Worm (Caenorhabditis elegans) whole organism, late embryonic: ENCODE data around the gene R10E4.3.

Source experiments
- K02D7.2 ChIP-seq: sonication (generic microtip); optimal IDR thresholded peaks from 2 replicates; lab custom pipeline; 2017; ENCODE audit warnings: mild to moderate bottlenecking, missing genetic modification characterization, missing compliant biosample characterization
- K09A11.1 ChIP-seq: sonication (generic microtip); optimal IDR thresholded peaks from 2 replicates; lab custom pipeline; 2017; ENCODE audit warnings: antibody characterized with exemption, mild to moderate bottlenecking, missing genetic modification characterization, missing compliant biosample characterization; ENCODE audit not compliant: insufficient read depth
- T23F11.4 ChIP-seq: fragments of 200-800 bp; sonication (Bioruptor generic); optimal IDR thresholded peaks from 2 replicates; lab custom pipeline; 2018; ENCODE audit warnings: mild to moderate bottlenecking, missing genetic modification characterization, missing compliant biosample characterization
- ahr-1 ChIP-seq: sonication (generic microtip); optimal IDR thresholded peaks from 2 replicates; lab custom pipeline; 2016; ENCODE audit warnings: missing genetic modification characterization, missing compliant biosample characterization
- ceh-14 ChIP-seq: sonication (generic microtip); optimal IDR thresholded peaks from 2 replicates; lab custom pipeline; 2016; ENCODE audit warnings: missing genotype, missing genetic modification characterization, missing compliant biosample characterization
- ceh-18 ChIP-seq: sonication (generic microtip); optimal IDR thresholded peaks from 2 replicates; lab custom pipeline; 2016; ENCODE audit warnings: missing genetic modification characterization, missing compliant biosample characterization
- ceh-2 ChIP-seq: sonication (generic microtip); optimal IDR thresholded peaks from 2 replicates; lab custom pipeline; 2016; ENCODE audit warnings: missing genotype, missing genetic modification characterization, missing compliant biosample characterization
- ceh-22 ChIP-seq: sonication (generic microtip); optimal IDR thresholded peaks from 2 replicates; lab custom pipeline; 2017; ENCODE audit warnings: missing biosample characterization, missing genetic modification characterization
- ceh-30 ChIP-seq: fragments of 150-350 bp; optimal IDR thresholded peaks from 2 replicates; lab custom pipeline; 2014; ENCODE audit warnings: missing biosample characterization, missing genetic modification characterization
- ceh-31 ChIP-seq: sonication (generic microtip); optimal IDR thresholded peaks from 2 replicates; lab custom pipeline; 2016; ENCODE audit warnings: missing genetic modification characterization, missing compliant biosample characterization
- ceh-34 ChIP-seq: sonication (generic microtip); optimal IDR thresholded peaks from 2 replicates; lab custom pipeline; 2016; ENCODE audit warnings: mild to moderate bottlenecking, missing genetic modification characterization, missing compliant biosample characterization
- ceh-6 ChIP-seq: fragments of 200-800 bp; sonication (Bioruptor generic); optimal IDR thresholded peaks from 2 replicates; lab custom pipeline; 2018; ENCODE audit warnings: mild to moderate bottlenecking, missing genetic modification characterization, missing compliant biosample characterization
- ceh-9 ChIP-seq: sonication (generic microtip); optimal IDR thresholded peaks from 2 replicates; lab custom pipeline; 2016; ENCODE audit warnings: mild to moderate bottlenecking, missing genetic modification characterization, inconsistent platforms, missing compliant biosample characterization
- che-1 ChIP-seq: sonication (generic microtip); optimal IDR thresholded peaks from 2 replicates; lab custom pipeline; 2016; ENCODE audit warnings: mild to moderate bottlenecking, missing genetic modification characterization, missing compliant biosample characterization
- elt-2 ChIP-seq: sonication (generic microtip); optimal IDR thresholded peaks from 2 replicates; lab custom pipeline; 2016; ENCODE audit warnings: missing genetic modification reagents, missing genetic modification characterization, missing compliant biosample characterization
- elt-4 ChIP-seq: sonication (generic microtip); optimal IDR thresholded peaks from 2 replicates; lab custom pipeline; 2016; ENCODE audit warnings: missing genetic modification characterization, missing compliant biosample characterization
- ets-4 ChIP-seq: sonication (generic microtip); optimal IDR thresholded peaks from 2 replicates; lab custom pipeline; 2016; ENCODE audit warnings: missing genetic modification characterization, missing compliant biosample characterization
- eyg-1 ChIP-seq: sonication (generic microtip); optimal IDR thresholded peaks from 2 replicates; lab custom pipeline; 2016; ENCODE audit warnings: missing genotype, missing genetic modification characterization, missing compliant biosample characterization
- fkh-10 ChIP-seq: fragments of 150-350 bp; optimal IDR thresholded peaks from 2 replicates; lab custom pipeline; 2014; ENCODE audit warnings: missing biosample characterization, missing genetic modification reagents, missing genetic modification characterization
- fkh-6 ChIP-seq: sonication (generic microtip); optimal IDR thresholded peaks from 2 replicates; lab custom pipeline; 2016; ENCODE audit warnings: missing genetic modification characterization, missing compliant biosample characterization
- gmeb-2 ChIP-seq: sonication (generic microtip); optimal IDR thresholded peaks from 2 replicates; lab custom pipeline; 2016; ENCODE audit warnings: missing genetic modification characterization, inconsistent platforms, missing compliant biosample characterization
- hlh-15 ChIP-seq: sonication (generic microtip); optimal IDR thresholded peaks from 2 replicates; lab custom pipeline; 2016; ENCODE audit warnings: missing genetic modification characterization, missing compliant biosample characterization
- hlh-30 ChIP-seq: sonication (generic microtip); optimal IDR thresholded peaks from 2 replicates; lab custom pipeline; 2017; ENCODE audit warnings: antibody characterized with exemption, missing genetic modification characterization, missing compliant biosample characterization; ENCODE audit not compliant: insufficient read depth
- hlh-6 ChIP-seq: sonication (generic microtip); optimal IDR thresholded peaks from 2 replicates; lab custom pipeline; 2016; ENCODE audit warnings: missing genotype, missing genetic modification characterization, missing compliant biosample characterization
- hlh-8 ChIP-seq: sonication (generic microtip); optimal IDR thresholded peaks from 2 replicates; lab custom pipeline; 2016; ENCODE audit warnings: missing genotype, missing genetic modification characterization, missing compliant biosample characterization
- lin-11 ChIP-seq: fragments of 200-800 bp; sonication (Bioruptor generic); optimal IDR thresholded peaks from 2 replicates; lab custom pipeline; 2018; ENCODE audit warnings: mild to moderate bottlenecking, missing genetic modification characterization, missing compliant biosample characterization
- mec-3 ChIP-seq: sonication (generic microtip); optimal IDR thresholded peaks from 2 replicates; lab custom pipeline; 2016; ENCODE audit warnings: borderline replicate concordance, missing genetic modification characterization, missing compliant biosample characterization
- nfya-1 ChIP-seq: sonication (generic microtip); optimal IDR thresholded peaks from 2 replicates; lab custom pipeline; 2017; ENCODE audit warnings: missing genetic modification characterization, mild to moderate bottlenecking, missing compliant biosample characterization, antibody characterized with exemption, moderate library complexity
- nhr-11 ChIP-seq: fragments of 150-350 bp; optimal IDR thresholded peaks from 2 replicates; lab custom pipeline; 2014; ENCODE audit warnings: missing biosample characterization, missing genetic modification characterization
- npax-4 ChIP-seq: sonication (generic microtip); optimal IDR thresholded peaks from 2 replicates; lab custom pipeline; 2016; ENCODE audit warnings: missing genetic modification characterization, missing compliant biosample characterization
- pax-1 ChIP-seq: fragments of 150-350 bp; optimal IDR thresholded peaks from 2 replicates; lab custom pipeline; 2014; ENCODE audit warnings: missing biosample characterization, missing genetic modification characterization
- pha-2 ChIP-seq: sonication (generic microtip); optimal IDR thresholded peaks from 2 replicates; lab custom pipeline; 2017; ENCODE audit warnings: mild to moderate bottlenecking, missing genetic modification characterization, missing compliant biosample characterization
- pqm-1 ChIP-seq: sonication (generic microtip); optimal IDR thresholded peaks from 2 replicates; lab custom pipeline; 2016; ENCODE audit warnings: missing genetic modification characterization, missing compliant biosample characterization
- pros-1 ChIP-seq: fragments of 150-350 bp; optimal IDR thresholded peaks from 2 replicates; lab custom pipeline; 2014; ENCODE audit warnings: missing biosample characterization, missing genetic modification reagents, missing genetic modification characterization
- ref-2 ChIP-seq: sonication (generic microtip); optimal IDR thresholded peaks from 2 replicates; lab custom pipeline; 2016; ENCODE audit warnings: missing genetic modification characterization, missing compliant biosample characterization
- rnt-1 ChIP-seq: sonication (generic microtip); optimal IDR thresholded peaks from 2 replicates; lab custom pipeline; 2016; ENCODE audit warnings: missing genetic modification characterization, missing compliant biosample characterization
- sdc-2 ChIP-seq: sonication (generic microtip); optimal IDR thresholded peaks from 2 replicates; lab custom pipeline; 2016; ENCODE audit warnings: missing genotype, missing genetic modification characterization, missing compliant biosample characterization
- sox-2 ChIP-seq: fragments of 200-800 bp; sonication (Bioruptor generic); IDR thresholded peaks from 2 replicates; pipeline ENCODE4 v1.3.6; 2022; ENCODE audit warnings: missing genetic modification reagents, missing genetic modification characterization, missing compliant biosample characterization
- sox-4 ChIP-seq: sonication (generic microtip); optimal IDR thresholded peaks from 2 replicates; lab custom pipeline; 2017; ENCODE audit warnings: mild to moderate bottlenecking, missing genetic modification characterization, inconsistent platforms, missing compliant biosample characterization
- syd-9 ChIP-seq: sonication (generic microtip); optimal IDR thresholded peaks from 2 replicates; lab custom pipeline; 2016; ENCODE audit warnings: mild to moderate bottlenecking, missing genetic modification characterization, moderate library complexity, missing compliant biosample characterization
- tbx-2 ChIP-seq: sonication (generic microtip); optimal IDR thresholded peaks from 2 replicates; lab custom pipeline; 2016; ENCODE audit warnings: missing genetic modification characterization, missing compliant biosample characterization
- tbx-7 ChIP-seq: sonication (generic microtip); optimal IDR thresholded peaks from 2 replicates; lab custom pipeline; 2016; ENCODE audit warnings: missing genotype, missing genetic modification characterization, missing compliant biosample characterization
- ttx-3 ChIP-seq: sonication (generic microtip); optimal IDR thresholded peaks from 2 replicates; lab custom pipeline; 2016; ENCODE audit warnings: missing genetic modification reagents, missing genetic modification characterization, missing compliant biosample characterization
- unc-42 ChIP-seq: sonication (generic microtip); optimal IDR thresholded peaks from 2 replicates; lab custom pipeline; 2016; ENCODE audit warnings: missing genotype, missing genetic modification characterization, missing compliant biosample characterization
- unc-55 ChIP-seq: sonication (generic microtip); optimal IDR thresholded peaks from 2 replicates; lab custom pipeline; 2017; ENCODE audit warnings: missing biosample characterization, missing genetic modification reagents, missing genetic modification characterization
- zip-5 ChIP-seq: sonication (generic microtip); optimal IDR thresholded peaks from 2 replicates; lab custom pipeline; 2016; ENCODE audit warnings: missing genetic modification characterization, missing compliant biosample characterization
- ztf-16 ChIP-seq: sonication (generic microtip); optimal IDR thresholded peaks from 2 replicates; lab custom pipeline; 2017; ENCODE audit warnings: missing genetic modification characterization, missing compliant biosample characterization

Gene R10E4.3

ce11 chrIII:4281955-4282618, 5.2 kb downstream of the R10E4.3 start (continued):
- TF ChIP-seq ceh-31 (tag; lab: Kevin White, UChicago) (peak; percentile 99), pha-2 (peak; percentile 86), fkh-10 (GFP tag; lab: Kevin White, UChicago) (no peak), ceh-30 (tag; lab: Kevin White, UChicago) (no peak), elt-4 (tag; lab: Kevin White, UChicago) (no peak), ets-4 (tag; lab: Kevin White, UChicago) (peak; percentile 77), nfya-1 (tag; lab: Kevin White, UChicago) (peak; percentile 99), unc-55 (GFP tag; lab: Kevin White, UChicago) (peak; percentile 98), che-1 (tag; lab: Kevin White, UChicago) (peak; percentile 48), sdc-2 (tag; lab: Kevin White, UChicago) (peak; percentile 79), pax-1 (tag; lab: Kevin White, UChicago) (peak; percentile 63), ceh-14 (tag; lab: Kevin White, UChicago) (peak; percentile 91), ahr-1 (tag; lab: Kevin White, UChicago) (no peak), hlh-8 (tag; lab: Kevin White, UChicago) (peak; percentile 80), sox-2 (GFP tag; lab: Robert Waterston, UW) (no peak; the same call in 1 of the 2 replicates), K09A11.1 (tag; lab: Kevin White, UChicago) (peak; percentile 14), ceh-34 (peak; percentile 97), K02D7.2 (tag; lab: Kevin White, UChicago) (no peak), hlh-6 (tag; lab: Kevin White, UChicago) (no peak), npax-4 (tag; lab: Kevin White, UChicago) (no peak), rnt-1 (tag; lab: Kevin White, UChicago) (peak; percentile 99), pqm-1 (tag; lab: Kevin White, UChicago) (peak; percentile 74), ttx-3 (no peak), ztf-16 (tag; lab: Kevin White, UChicago) (peak; percentile 14), nhr-11 (tag; lab: Kevin White, UChicago) (no peak), gmeb-2 (no peak), syd-9 (tag; lab: Kevin White, UChicago) (peak; percentile 81)

- no peak for TF ChIP-seq gmeb-2
- peak; percentile 33 for TF ChIP-seq ceh-18 (tag; lab: Kevin White, UChicago)
- peak; percentile 24 for TF ChIP-seq unc-42
- TF ChIP-seq ceh-22 (tag; lab: Kevin White, UChicago): no peak
- peak; percentile 52 for TF ChIP-seq eyg-1 (tag; lab: Kevin White, UChicago)
- TF ChIP-seq T23F11.4 (GFP tag; lab: Kevin White, UChicago): no peak
- TF ChIP-seq mec-3 (tag; lab: Kevin White, UChicago): peak; percentile 29
- peak; percentile 57 for TF ChIP-seq fkh-6 (tag; lab: Kevin White, UChicago)
- no peak for TF ChIP-seq hlh-15 (tag; lab: Kevin White, UChicago)
- no peak for TF ChIP-seq K09A11.1 (tag; lab: Kevin White, UChicago)
- TF ChIP-seq tbx-7 (tag; lab: Kevin White, UChicago): no peak
- peak; percentile 65 for TF ChIP-seq tbx-2 (tag; lab: Kevin White, UChicago)
- TF ChIP-seq npax-4 (tag; lab: Kevin White, UChicago): no peak
- peak; percentile 70 for TF ChIP-seq sdc-2 (tag; lab: Kevin White, UChicago)
- peak; percentile 40 for TF ChIP-seq hlh-6 (tag; lab: Kevin White, UChicago)
- peak; percentile 84 for TF ChIP-seq hlh-30
- TF ChIP-seq pros-1 (tag; lab: Kevin White, UChicago): no peak
- TF ChIP-seq nfya-1 (tag; lab: Kevin White, UChicago): peak; percentile 19
- TF ChIP-seq nhr-11 (tag; lab: Kevin White, UChicago): no peak
- peak; percentile 45 for TF ChIP-seq sox-4 (tag; lab: Kevin White, UChicago)
- TF ChIP-seq ceh-2: peak; percentile 28
- peak; percentile 6 for TF ChIP-seq syd-9 (tag; lab: Kevin White, UChicago)
- TF ChIP-seq elt-2 (tag; lab: Kevin White, UChicago): no peak
- TF ChIP-seq ahr-1 (tag; lab: Kevin White, UChicago): no peak
- TF ChIP-seq lin-11 (tag; lab: Kevin White, UChicago): no peak
- no peak for TF ChIP-seq zip-5 (tag; lab: Kevin White, UChicago)
- peak; percentile 65 for TF ChIP-seq ref-2 (tag; lab: Kevin White, UChicago)
- no peak for TF ChIP-seq ceh-9 (tag; lab: Kevin White, UChicago)
- peak; percentile 19 for TF ChIP-seq ceh-6 (GFP tag; lab: Kevin White, UChicago)
- no peak for TF ChIP-seq che-1 (tag; lab: Kevin White, UChicago)
Measured at ce11 chrIII:4280215-4281173, 6.8 kb downstream of the R10E4.3 start, which contains the start of gene sup-26. Gene sup-26, minus strand, starts transcription at chrIII:4280224.
